Worm (Caenorhabditis elegans) whole organism, L4 larva: ENCODE data around the gene elo-6.
A peak's percentile ranks its signal among the peaks of the same experiment; 100 is the strongest.

Source experiments
- F26F4.8 ChIP-seq: fragments of 200-800 bp; sonication (Bioruptor generic); conservative IDR thresholded peaks from 2 replicates; pipeline ENCODE4 v1.3.6; 2022; ENCODE audit warnings: missing genetic modification characterization, missing compliant biosample characterization
- T26A8.4 ChIP-seq: fragments of 200-800 bp; sonication (Bioruptor generic); IDR thresholded peaks from 2 replicates; pipeline ENCODE4 v1.3.6; 2022; ENCODE audit warnings: missing genetic modification characterization, missing compliant biosample characterization
- aha-1 ChIP-seq: fragments of 150-350 bp; peaks from one replicate; lab custom pipeline; 2014; ENCODE audit warnings: missing biosample characterization, missing genetic modification characterization
- arid-1 ChIP-seq: fragments of 200-800 bp; sonication (Bioruptor generic); conservative IDR thresholded peaks from 2 replicates; pipeline ENCODE4 v1.3.6; 2022; ENCODE audit warnings: missing genetic modification reagents, missing genetic modification characterization, missing compliant biosample characterization
- ceh-20 ChIP-seq: fragments of 200-800 bp; sonication (Bioruptor generic); IDR thresholded peaks from 2 replicates; pipeline ENCODE4 v1.3.6; 2022; ENCODE audit warnings: missing genetic modification reagents, missing genetic modification characterization, missing compliant biosample characterization
- ceh-32 ChIP-seq: sonication (generic microtip); optimal IDR thresholded peaks from 2 replicates; lab custom pipeline; 2016; ENCODE audit warnings: mild to moderate bottlenecking, missing genetic modification characterization, missing compliant biosample characterization; ENCODE audit not compliant: poor library complexity
- ceh-44 ChIP-seq: fragments of 200-800 bp; sonication (Bioruptor generic); IDR thresholded peaks from 2 replicates; pipeline ENCODE4 v1.3.6; 2022; ENCODE audit warnings: missing genetic modification reagents, missing genetic modification characterization, missing compliant biosample characterization
- daf-8 ChIP-seq: fragments of 200-800 bp; sonication (Bioruptor generic); IDR thresholded peaks from 2 replicates; pipeline ENCODE4 v1.3.6; 2022; ENCODE audit warnings: missing genetic modification characterization, missing compliant biosample characterization
- duxl-1 ChIP-seq: sonication (generic microtip); optimal IDR thresholded peaks from 2 replicates; lab custom pipeline; 2016; ENCODE audit warnings: mild to moderate bottlenecking, missing genetic modification characterization, moderate library complexity, missing compliant biosample characterization; ENCODE audit not compliant: poor library complexity
- dve-1 ChIP-seq: sonication (generic microtip); optimal IDR thresholded peaks from 2 replicates; lab custom pipeline; 2017; ENCODE audit warnings: antibody characterized with exemption, mild to moderate bottlenecking, missing genetic modification characterization, missing compliant biosample characterization; ENCODE audit not compliant: insufficient read depth
- egl-27 ChIP-seq: sonication (generic microtip); optimal IDR thresholded peaks from 3 replicates; lab custom pipeline; 2017; ENCODE audit warnings: missing biosample characterization, missing genetic modification reagents, missing genetic modification characterization
- egl-43 ChIP-seq: fragments of 200-800 bp; sonication (Bioruptor generic); IDR thresholded peaks from 2 replicates; pipeline ENCODE4 v1.3.6; 2022; ENCODE audit warnings: missing genetic modification reagents, missing genetic modification characterization, missing compliant biosample characterization
- fkh-10 ChIP-seq: fragments of 150-350 bp; optimal IDR thresholded peaks from 2 replicates; lab custom pipeline; 2014; ENCODE audit warnings: missing biosample characterization, missing genetic modification reagents, missing genetic modification characterization
- hif-1 ChIP-seq, 2 experiments: sonication (generic microtip); optimal IDR thresholded peaks; 2 replicates each; lab custom pipeline; 2016 to 2017; ENCODE audit warnings: missing compliant biosample characterization in 2 of 2, missing genetic modification characterization in 2 of 2, missing genetic modification reagents in 2 of 2, missing genotype in 2 of 2, mild to moderate bottlenecking in 1 of 2
- hlh-11 ChIP-seq: fragments of 200-800 bp; sonication (Bioruptor generic); optimal IDR thresholded peaks from 2 replicates; lab custom pipeline; 2018; ENCODE audit warnings: mild to moderate bottlenecking, missing genetic modification characterization, missing compliant biosample characterization
- hlh-30 ChIP-seq: sonication (generic microtip); optimal IDR thresholded peaks from 2 replicates; lab custom pipeline; 2017; ENCODE audit warnings: antibody characterized with exemption, mild to moderate bottlenecking, missing genetic modification characterization, missing compliant biosample characterization; ENCODE audit not compliant: insufficient read depth
- hmg-1.1 ChIP-seq: fragments of 200-800 bp; sonication (Bioruptor generic); IDR thresholded peaks from 2 replicates; pipeline ENCODE4 v1.3.6; 2022; ENCODE audit warnings: missing genetic modification reagents, missing genetic modification characterization, missing compliant biosample characterization
- jun-1 ChIP-seq: fragments of 150-350 bp; optimal IDR thresholded peaks from 2 replicates; lab custom pipeline; 2014; ENCODE audit warnings: missing biosample characterization, missing genetic modification reagents, missing genetic modification characterization
- lin-38 ChIP-seq: fragments of 200-800 bp; sonication (Bioruptor generic); IDR thresholded peaks from 2 replicates; pipeline ENCODE4 v1.3.6; 2022; ENCODE audit warnings: missing genetic modification reagents, missing genetic modification characterization, missing compliant biosample characterization
- lin-39 ChIP-seq: fragments of 150-350 bp; optimal IDR thresholded peaks from 2 replicates; lab custom pipeline; 2014; ENCODE audit warnings: missing biosample characterization, missing genetic modification reagents, missing genetic modification characterization
- lir-3 ChIP-seq: sonication (generic microtip); optimal IDR thresholded peaks from 2 replicates; lab custom pipeline; 2016; ENCODE audit warnings: mild to moderate bottlenecking, missing genetic modification characterization, missing compliant biosample characterization
- mdl-1 ChIP-seq, 2 experiments: fragments of 150-350 bp in 1 of 2; sonication (generic microtip) in 1 of 2; optimal IDR thresholded peaks; 2 replicates each; lab custom pipeline; 2014 to 2017; ENCODE audit warnings: missing biosample characterization in 2 of 2, missing genetic modification characterization in 2 of 2
- mep-1 ChIP-seq: fragments of 150-350 bp; sonication (generic microtip); optimal IDR thresholded peaks from 3 replicates; lab custom pipeline; 2014; ENCODE audit warnings: missing biosample characterization, missing genetic modification characterization
- mes-2 ChIP-seq: sonication (generic microtip); optimal IDR thresholded peaks from 2 replicates; lab custom pipeline; 2016; ENCODE audit warnings: missing genotype, mild to moderate bottlenecking, missing genetic modification characterization, missing compliant biosample characterization; ENCODE audit not compliant: poor library complexity, severe bottlenecking
- mxl-2 ChIP-seq: fragments of 200-800 bp; sonication (Bioruptor generic); conservative IDR thresholded peaks from 2 replicates; pipeline ENCODE4 v1.3.6; 2022; ENCODE audit warnings: missing genetic modification reagents, missing genetic modification characterization, missing compliant biosample characterization
- mxl-3 ChIP-seq: fragments of 200-800 bp; sonication (Bioruptor generic); optimal IDR thresholded peaks from 2 replicates; lab custom pipeline; 2018; ENCODE audit warnings: mild to moderate bottlenecking, missing genetic modification characterization, missing compliant biosample characterization
- nhr-11 ChIP-seq: fragments of 150-350 bp; optimal IDR thresholded peaks from 2 replicates; lab custom pipeline; 2014; ENCODE audit warnings: missing biosample characterization, missing genetic modification characterization
- nhr-237 ChIP-seq: sonication (generic microtip); optimal IDR thresholded peaks from 2 replicates; lab custom pipeline; 2017; ENCODE audit warnings: missing biosample characterization, missing genetic modification characterization
- nhr-25 ChIP-seq: sonication (generic microtip); optimal IDR thresholded peaks from 2 replicates; lab custom pipeline; 2017; ENCODE audit warnings: missing genetic modification characterization, mild to moderate bottlenecking, missing compliant biosample characterization, antibody characterized with exemption, moderate library complexity, borderline replicate concordance; ENCODE audit not compliant: insufficient read depth
- nhr-28 ChIP-seq: fragments of 150-350 bp; optimal IDR thresholded peaks from 2 replicates; lab custom pipeline; 2014; ENCODE audit warnings: missing biosample characterization, missing genetic modification characterization
- nhr-41 ChIP-seq: fragments of 200-800 bp; sonication (Bioruptor generic); IDR thresholded peaks from 2 replicates; pipeline ENCODE4 v1.3.6; 2022; ENCODE audit warnings: missing genetic modification reagents, missing genetic modification characterization, missing compliant biosample characterization
- nhr-48 ChIP-seq: sonication (generic microtip); optimal IDR thresholded peaks from 2 replicates; lab custom pipeline; 2016; ENCODE audit warnings: mild to moderate bottlenecking, missing genetic modification characterization, missing compliant biosample characterization
- nhr-6 ChIP-seq: fragments of 150-350 bp; optimal IDR thresholded peaks from 2 replicates; lab custom pipeline; 2014; ENCODE audit warnings: missing biosample characterization, missing genetic modification characterization
- nhr-76 ChIP-seq: fragments of 150-350 bp; optimal IDR thresholded peaks from 2 replicates; lab custom pipeline; 2014; ENCODE audit warnings: missing biosample characterization, missing genetic modification characterization
- php-3 ChIP-seq: fragments of 200-800 bp; sonication (Bioruptor generic); IDR thresholded peaks from 2 replicates; pipeline ENCODE4 v1.3.6; 2022; ENCODE audit warnings: missing genetic modification reagents, missing genetic modification characterization, missing compliant biosample characterization
- rbr-2 ChIP-seq: sonication (generic microtip); optimal IDR thresholded peaks from 2 replicates; lab custom pipeline; 2016; ENCODE audit warnings: missing genotype, missing genetic modification characterization, missing compliant biosample characterization
- sdz-12 ChIP-seq: fragments of 200-800 bp; sonication (Bioruptor generic); optimal IDR thresholded peaks from 2 replicates; lab custom pipeline; 2018; ENCODE audit warnings: mild to moderate bottlenecking, missing genetic modification characterization, missing compliant biosample characterization
- set-16 ChIP-seq: fragments of 200-800 bp; sonication (Bioruptor generic); IDR thresholded peaks from 2 replicates; pipeline ENCODE4 v1.3.6; 2022; ENCODE audit warnings: missing genetic modification reagents, missing genetic modification characterization, missing compliant biosample characterization
- skn-1 ChIP-seq: fragments of 150-350 bp; optimal IDR thresholded peaks from 2 replicates; lab custom pipeline; 2014; ENCODE audit warnings: missing biosample characterization, missing genetic modification characterization
- snpc-1.2 ChIP-seq: fragments of 200-800 bp; sonication (Bioruptor generic); IDR thresholded peaks from 2 replicates; pipeline ENCODE4 v1.3.6; 2022; ENCODE audit warnings: missing genetic modification reagents, missing genetic modification characterization, missing compliant biosample characterization
- spr-3 ChIP-seq: fragments of 200-800 bp; sonication (Bioruptor generic); optimal IDR thresholded peaks from 2 replicates; lab custom pipeline; 2018; ENCODE audit warnings: mild to moderate bottlenecking, missing genetic modification characterization, missing compliant biosample characterization
- unc-62 ChIP-seq, 3 experiments: fragments of 150-350 bp in 1 of 3; sonication (generic microtip); optimal IDR thresholded peaks in 2 of 3; peaks in 1 of 3; 1 replicate in 1 of 3; 2 replicates in 2 of 3; lab custom pipeline; 2014 to 2017; ENCODE audit warnings: missing biosample characterization in 3 of 3, missing genetic modification characterization in 3 of 3, missing genetic modification reagents in 3 of 3, missing genotype in 1 of 3
- zag-1 ChIP-seq: fragments of 150-350 bp; optimal IDR thresholded peaks from 2 replicates; lab custom pipeline; 2014; ENCODE audit warnings: missing biosample characterization, missing genetic modification characterization
- zip-2 ChIP-seq: fragments of 150-350 bp; optimal IDR thresholded peaks from 2 replicates; lab custom pipeline; 2014; ENCODE audit warnings: missing biosample characterization, missing genetic modification characterization
- ztf-11 ChIP-seq: fragments of 150-350 bp; optimal IDR thresholded peaks from 2 replicates; lab custom pipeline; 2014; ENCODE audit warnings: missing biosample characterization, missing genetic modification characterization

elo-6 gene

DNA sequence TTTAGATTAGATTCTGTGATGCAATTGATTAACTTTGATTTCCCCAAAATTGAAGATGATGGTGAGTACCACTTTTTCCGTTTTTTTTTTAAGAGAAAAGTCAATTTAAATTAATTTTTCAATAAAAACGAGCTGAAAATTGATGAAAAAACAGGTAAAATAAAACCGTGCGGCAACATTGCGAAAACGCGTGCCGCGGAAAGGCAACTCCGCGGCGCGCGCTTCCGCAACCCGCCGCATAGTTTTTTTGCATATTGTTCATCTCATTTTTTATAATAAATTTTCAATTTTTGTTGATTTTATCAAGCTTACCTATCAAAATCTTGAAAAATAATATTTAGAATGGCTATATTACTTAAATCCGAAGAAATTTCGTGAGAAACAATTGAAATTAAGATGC is 17.4 kb downstream of the elo-6 start (continued):
- TF ChIP-seq spr-3 (GFP tag; lab: Kevin White, UChicago) (no peak), set-16 (no peak), mdl-1 (tag; optimal IDR thresholded peaks at IDR 0.05; lab: Kevin White, UChicago) (no peak), zip-2 (tag; lab: Kevin White, UChicago) (no peak), dve-1 (tag; lab: Kevin White, UChicago) (peak; percentile 47), nhr-11 (tag; lab: Kevin White, UChicago) (no peak), egl-43 (GFP tag; lab: Robert Waterston, UW) (no peak)

ce11 chrIV:5369414-5369813 is 18.9 kb downstream of the elo-6 start, which contains the start of gene F41H10.3:
F41H10.3 (plus strand) TSS chrIV:5369801.
- TF ChIP-seq aha-1 (tag; lab: Kevin White, UChicago) = peak; percentile 57
- no peak for TF ChIP-seq nhr-48 (tag; lab: Kevin White, UChicago)
- TF ChIP-seq lin-38 (GFP tag; lab: Robert Waterston, UW) = peak; percentile 61

DNA sequence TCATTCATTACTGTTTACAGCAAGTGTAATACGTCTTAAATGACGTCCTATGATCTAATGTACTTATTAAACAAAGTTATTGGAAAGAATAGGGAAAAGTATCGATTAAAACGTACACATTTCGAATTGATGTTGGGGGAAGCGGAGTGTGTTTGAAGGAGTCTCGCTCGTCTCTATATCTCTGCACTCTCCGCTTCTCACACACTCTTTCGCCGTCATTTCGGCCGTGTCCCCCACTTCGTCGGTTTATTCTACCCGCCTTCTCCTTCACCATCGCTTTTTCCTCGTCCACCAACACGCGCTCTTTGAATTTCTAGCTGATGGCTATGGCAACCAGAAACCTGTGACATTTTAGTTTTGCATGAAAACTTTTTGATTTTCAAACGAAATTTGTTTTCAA is 19.5 kb downstream of the elo-6 start:
- TF ChIP-seq lir-3 (tag; lab: Kevin White, UChicago) (no peak), ztf-11 (tag; lab: Kevin White, UChicago) (no peak), snpc-1.2 (GFP tag; lab: Robert Waterston, UW) (peak; percentile 49; the same call in 1 of the 2 replicates), zag-1 (tag; lab: Kevin White, UChicago) (no peak), zip-2 (tag; lab: Kevin White, UChicago) (no peak), mxl-3 (peak; percentile 43), nhr-25 (tag; lab: Kevin White, UChicago) (no peak), nhr-28 (peak; percentile 33), T26A8.4 (GFP tag; lab: Robert Waterston, UW) (0 out of 2 replicates have a peak, but pooled peaks have one; percentile 33), daf-8 (GFP tag; lab: Robert Waterston, UW) (no peak), rbr-2 (peak; percentile 41), arid-1 (no peak; the same call in 1 of the 2 replicates), hlh-30 (peak; percentile 69), fkh-10 (peak; percentile 43), egl-43 (GFP tag; lab: Robert Waterston, UW) (no peak), nhr-237 (tag; lab: Kevin White, UChicago) (no peak), mep-1 (tag; lab: Kevin White, UChicago) (peak; percentile 35), mdl-1 (tag; optimal IDR thresholded peaks at IDR 0.05; lab: Kevin White, UChicago) (peak in 1 of 2 experiments; percentile 39), egl-27 (tag; lab: Kevin White, UChicago) (no peak), ceh-20 (GFP tag; lab: Robert Waterston, UW) (no peak), ceh-32 (no peak), php-3 (GFP tag; lab: Robert Waterston, UW) (no peak), nhr-41 (GFP tag; lab: Robert Waterston, UW) (no peak), nhr-76 (tag; lab: Kevin White, UChicago) (no peak), ceh-44 (GFP tag; lab: Robert Waterston, UW) (no peak), hlh-11 (tag; lab: Kevin White, UChicago) (peak; percentile 33), mxl-2 (GFP tag; lab: Robert Waterston, UW) (no peak), F26F4.8 (GFP tag; lab: Robert Waterston, UW) (no peak), nhr-11 (tag; lab: Kevin White, UChicago) (no peak), dve-1 (tag; lab: Kevin White, UChicago) (peak; percentile 15), unc-62 (GFP tag; optimal IDR thresholded peaks at IDR 0.05 in 1 of 2; lab: Kevin White, UChicago) (no peak), unc-62 (tag; optimal IDR thresholded peaks at IDR 0.05; lab: Kevin White, UChicago) (no peak), hmg-1.1 (GFP tag; lab: Robert Waterston, UW) (peak; percentile 59; the same call in 1 of the 2 replicates), sdz-12 (GFP tag; lab: Kevin White, UChicago) (no peak), jun-1 (no peak), hif-1 (tag; optimal IDR thresholded peaks at IDR 0.05; lab: Kevin White, UChicago) (no peak), duxl-1 (tag; lab: Kevin White, UChicago) (no peak), lin-39 (tag; lab: Kevin White, UChicago) (no peak), skn-1 (no peak), mes-2 (peak; percentile 67), nhr-6 (tag; lab: Kevin White, UChicago) (peak; percentile 58)
